Worm (Caenorhabditis elegans) whole organism, young adult: ENCODE measurements around the gene C50B8.5.

ENCODE experiments used
- C06A6.2 ChIP-seq: fragments of 200-800 bp; sonication (Bioruptor generic); conservative IDR thresholded peaks from 2 replicates; pipeline ENCODE4 v1.3.6; 2022; ENCODE audit warnings: missing genetic modification characterization, missing compliant biosample characterization
- C17E4.6 ChIP-seq: fragments of 200-800 bp; sonication (Bioruptor generic); IDR thresholded peaks from 2 replicates; pipeline ENCODE4 v1.3.6; 2022; ENCODE audit warnings: missing genetic modification reagents, missing genetic modification characterization, missing compliant biosample characterization
- D2030.7 ChIP-seq: fragments of 200-800 bp; sonication (Bioruptor generic); IDR thresholded peaks from 2 replicates; pipeline ENCODE4 v1.3.6; 2022; ENCODE audit warnings: missing genetic modification reagents, missing genetic modification characterization, missing compliant biosample characterization
- F23B12.7 ChIP-seq: sonication (generic microtip); optimal IDR thresholded peaks from 2 replicates; lab custom pipeline; 2017; ENCODE audit warnings: missing genetic modification characterization, mild to moderate bottlenecking, missing compliant biosample characterization, antibody characterized with exemption, moderate library complexity; ENCODE audit not compliant: insufficient read depth
- aptf-3 ChIP-seq: fragments of 200-800 bp; sonication (Bioruptor generic); IDR thresholded peaks from 2 replicates; pipeline ENCODE4 v1.3.6; 2022; ENCODE audit warnings: missing genetic modification characterization, missing compliant biosample characterization
- attf-5 ChIP-seq: fragments of 200-800 bp; sonication (Bioruptor generic); optimal IDR thresholded peaks from 2 replicates; lab custom pipeline; 2018; ENCODE audit warnings: mild to moderate bottlenecking, missing genetic modification characterization, missing compliant biosample characterization
- ceh-58 ChIP-seq: fragments of 200-800 bp; sonication (Bioruptor generic); IDR thresholded peaks from 2 replicates; pipeline ENCODE4 v1.3.6; 2022; ENCODE audit warnings: missing genetic modification characterization, missing compliant biosample characterization
- dox-1 ChIP-seq: fragments of 200-800 bp; sonication (Bioruptor generic); IDR thresholded peaks from 2 replicates; pipeline ENCODE4 v1.3.6; 2022; ENCODE audit warnings: missing genetic modification reagents, missing genetic modification characterization, missing compliant biosample characterization
- efl-1 ChIP-seq: fragments of 150-350 bp; optimal IDR thresholded peaks from 2 replicates; lab custom pipeline; 2014; ENCODE audit warnings: missing biosample characterization, missing genetic modification reagents, missing genetic modification characterization
- hmg-1.2 ChIP-seq: fragments of 200-800 bp; sonication (Bioruptor generic); IDR thresholded peaks from 2 replicates; pipeline ENCODE4 v1.3.6; 2022; ENCODE audit warnings: missing genetic modification reagents, missing genetic modification characterization, missing compliant biosample characterization
- hsf-1 ChIP-seq: fragments of 200-800 bp; sonication (Bioruptor generic); IDR thresholded peaks from 2 replicates; pipeline ENCODE4 v1.3.6; 2022; ENCODE audit warnings: missing genetic modification reagents, missing genetic modification characterization, missing compliant biosample characterization
- let-526 ChIP-seq: fragments of 200-800 bp; sonication (Bioruptor generic); IDR thresholded peaks from 2 replicates; pipeline ENCODE4 v1.3.6; 2022; ENCODE audit warnings: missing genetic modification reagents, missing genetic modification characterization, missing compliant biosample characterization
- lin-54 ChIP-seq: fragments of 200-800 bp; sonication (Bioruptor generic); optimal IDR thresholded peaks from 2 replicates; lab custom pipeline; 2018; ENCODE audit warnings: mild to moderate bottlenecking, missing genetic modification characterization, missing compliant biosample characterization
- lsl-1 ChIP-seq: fragments of 200-800 bp; sonication (Bioruptor generic); optimal IDR thresholded peaks from 2 replicates; lab custom pipeline; 2018; ENCODE audit warnings: mild to moderate bottlenecking, missing genetic modification characterization, moderate library complexity, missing compliant biosample characterization
- madf-10 ChIP-seq: sonication (generic microtip); optimal IDR thresholded peaks from 2 replicates; lab custom pipeline; 2016; ENCODE audit warnings: mild to moderate bottlenecking, missing genetic modification characterization, missing compliant biosample characterization
- madf-6 ChIP-seq: fragments of 200-800 bp; sonication (Bioruptor generic); IDR thresholded peaks from 2 replicates; pipeline ENCODE4 v1.3.6; 2022; ENCODE audit warnings: missing genetic modification reagents, missing genetic modification characterization, missing compliant biosample characterization
- mcd-1 ChIP-seq: fragments of 200-800 bp; sonication (Bioruptor generic); IDR thresholded peaks from 2 replicates; pipeline ENCODE4 v1.3.6; 2022; ENCODE audit warnings: missing genetic modification reagents, missing genetic modification characterization, missing compliant biosample characterization
- mes-4 ChIP-seq: sonication (generic microtip); optimal IDR thresholded peaks from 2 replicates; lab custom pipeline; 2016; ENCODE audit warnings: missing genotype, missing genetic modification characterization, missing compliant biosample characterization
- nhr-80 ChIP-seq: sonication (generic microtip); optimal IDR thresholded peaks from 2 replicates; lab custom pipeline; 2016; ENCODE audit warnings: missing genetic modification characterization, missing compliant biosample characterization
- pbrm-1 ChIP-seq: fragments of 200-800 bp; sonication (Bioruptor generic); IDR thresholded peaks from 2 replicates; pipeline ENCODE4 v1.3.6; 2022; ENCODE audit warnings: missing genetic modification reagents, missing genetic modification characterization, missing compliant biosample characterization
- rcor-1 ChIP-seq: fragments of 200-800 bp; sonication (Bioruptor generic); IDR thresholded peaks from 2 replicates; pipeline ENCODE4 v1.3.6; 2022; ENCODE audit warnings: missing genetic modification reagents, missing genetic modification characterization, missing compliant biosample characterization
- rec-8 ChIP-seq, 2 experiments: sonication (generic microtip); optimal IDR thresholded peaks; 2 replicates each; lab custom pipeline; 2016; ENCODE audit warnings: mild to moderate bottlenecking in 2 of 2, missing genetic modification characterization in 2 of 2, missing genetic modification reagents in 2 of 2, missing genotype in 2 of 2, missing biosample characterization in 1 of 2, missing compliant biosample characterization in 1 of 2, moderate library complexity in 1 of 2
- sea-2 ChIP-seq: fragments of 200-800 bp; sonication (Bioruptor generic); IDR thresholded peaks from 2 replicates; pipeline ENCODE4 v1.3.6; 2022; ENCODE audit warnings: missing genetic modification characterization, missing compliant biosample characterization
- snpc-1.1 ChIP-seq: sonication (generic microtip); optimal IDR thresholded peaks from 2 replicates; lab custom pipeline; 2017; ENCODE audit warnings: missing genetic modification characterization, mild to moderate bottlenecking, missing compliant biosample characterization, antibody characterized with exemption, moderate library complexity, missing genotype, missing genetic modification reagents; ENCODE audit not compliant: insufficient read depth
- snpc-1.3 ChIP-seq: sonication (generic microtip); optimal IDR thresholded peaks from 2 replicates; lab custom pipeline; 2017; ENCODE audit warnings: missing genetic modification characterization, mild to moderate bottlenecking, missing compliant biosample characterization, antibody characterized with exemption, moderate library complexity, missing genotype, missing genetic modification reagents; ENCODE audit not compliant: insufficient read depth
- snpc-3.4 ChIP-seq: sonication (generic microtip); optimal IDR thresholded peaks from 2 replicates; lab custom pipeline; 2017; ENCODE audit warnings: missing genetic modification characterization, mild to moderate bottlenecking, missing compliant biosample characterization, antibody characterized with exemption, moderate library complexity, missing genotype, missing genetic modification reagents
- snpc-4 ChIP-seq, 5 experiments: fragments of 150-350 bp in 1 of 5; sonication (generic microtip) in 4 of 5; optimal IDR thresholded peaks; 2 replicates each; lab custom pipeline; 2014 to 2018; ENCODE audit warnings: missing genetic modification characterization in 5 of 5, missing biosample characterization in 3 of 5, antibody characterized with exemption in 2 of 5, mild to moderate bottlenecking in 2 of 5, missing compliant biosample characterization in 2 of 5, missing genotype in 2 of 5, moderate library complexity in 2 of 5, missing genetic modification reagents in 1 of 5
- somi-1 ChIP-seq: fragments of 200-800 bp; sonication (Bioruptor generic); optimal IDR thresholded peaks from 2 replicates; lab custom pipeline; 2018; ENCODE audit warnings: mild to moderate bottlenecking, missing genetic modification characterization, missing compliant biosample characterization
- xnd-1 ChIP-seq: sonication (generic microtip); optimal IDR thresholded peaks from 2 replicates; lab custom pipeline; 2016; ENCODE audit warnings: missing genotype, missing genetic modification reagents, missing genetic modification characterization, missing compliant biosample characterization
- ztf-22 ChIP-seq: fragments of 200-800 bp; sonication (Bioruptor generic); optimal IDR thresholded peaks from 2 replicates; lab custom pipeline; 2018; ENCODE audit warnings: mild to moderate bottlenecking, missing genetic modification characterization, moderate library complexity, missing compliant biosample characterization
- ztf-6 ChIP-seq: fragments of 200-800 bp; sonication (Bioruptor generic); IDR thresholded peaks from 2 replicates; pipeline ENCODE4 v1.3.6; 2022; ENCODE audit warnings: missing genetic modification reagents, missing genetic modification characterization, missing compliant biosample characterization

C50B8.5 gene

DNA sequence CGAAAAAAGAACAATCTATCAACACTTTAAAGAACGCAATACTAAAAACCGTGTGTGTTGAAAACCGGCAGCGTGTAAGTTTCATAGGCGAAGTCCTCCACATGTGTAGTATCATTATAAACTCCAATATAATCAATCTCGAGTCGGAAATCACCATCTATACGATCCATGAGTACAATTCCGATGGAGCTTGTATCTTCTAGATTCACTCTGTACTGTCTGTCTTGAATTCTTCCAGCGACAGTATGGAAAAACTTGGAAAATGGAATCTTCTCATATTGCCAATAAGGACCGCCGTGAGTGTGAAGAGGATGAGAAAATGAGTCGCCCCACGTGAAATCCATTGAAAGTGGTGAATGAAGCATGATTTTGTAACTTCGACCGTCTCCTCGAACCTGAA is 13.8 kb upstream of the C50B8.5 start (continued):
- TF ChIP-seq somi-1 (GFP tag; lab: Kevin White, UChicago), result no peak
- no peak for TF ChIP-seq ztf-22 (GFP tag; lab: Kevin White, UChicago)
- TF ChIP-seq F23B12.7 (tag; lab: Kevin White, UChicago), result no peak
- TF ChIP-seq D2030.7, result no peak
- TF ChIP-seq madf-10 (tag; lab: Kevin White, UChicago), result peak; percentile 15
- no peak for TF ChIP-seq ztf-6 (GFP tag; lab: Robert Waterston, UW)
- TF ChIP-seq sea-2 (GFP tag; lab: Robert Waterston, UW), result no peak
- TF ChIP-seq C17E4.6, result no peak
- no peak for TF ChIP-seq ceh-58
- TF ChIP-seq C06A6.2 (GFP tag; lab: Robert Waterston, UW), result peak; percentile 53
- TF ChIP-seq mes-4, result no peak
- no peak for TF ChIP-seq dox-1 (GFP tag; lab: Robert Waterston, UW)
- 0 out of 2 replicates have a peak, but pooled peaks have one; percentile 11 for TF ChIP-seq let-526
- TF ChIP-seq lsl-1, result no peak
- TF ChIP-seq aptf-3 (GFP tag; lab: Robert Waterston, UW), result no peak
- TF ChIP-seq rec-8 (tag; optimal IDR thresholded peaks at IDR 0.05; lab: Kevin White, UChicago), result no peak

DNA sequence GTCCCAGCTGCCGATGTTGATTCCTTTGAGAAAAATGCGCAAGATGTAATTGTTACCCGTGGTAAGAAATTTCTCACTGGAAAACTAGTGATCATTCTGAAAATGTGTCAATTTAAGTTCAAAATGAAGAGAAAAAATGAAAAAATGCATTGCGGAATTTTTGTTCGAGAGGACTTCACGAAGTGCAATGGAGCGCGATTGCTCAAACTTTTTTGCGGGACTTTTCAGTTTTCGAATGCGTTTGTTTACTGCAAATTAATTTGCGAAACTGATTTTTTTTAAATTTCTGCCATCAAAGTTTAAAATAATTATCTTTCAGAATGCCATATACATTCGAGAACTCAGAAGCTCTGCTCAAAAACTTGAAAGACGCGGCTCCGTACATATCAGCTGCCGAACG is 12.2 kb upstream of the C50B8.5 start, which contains the start of the genes nuaf-1 and bir-2:
Gene nuaf-1, minus strand, starts transcription at position 98 of the 400 bp plus-strand sequence.
Gene bir-2, plus strand, starts transcription at position 318 of the 400 bp plus-strand sequence.
- TF ChIP-seq D2030.7 (peak; percentile 45), nhr-80 (tag; lab: Kevin White, UChicago) (peak; percentile 8), snpc-1.1 (tag; lab: Kevin White, UChicago) (no peak), attf-5 (GFP tag; lab: Kevin White, UChicago) (peak; percentile 9), sea-2 (GFP tag; lab: Robert Waterston, UW) (no peak), efl-1 (GFP tag; lab: Kevin White, UChicago) (peak; percentile 46), dox-1 (GFP tag; lab: Robert Waterston, UW) (0 out of 2 replicates have a peak, but pooled peaks have one; percentile 24), snpc-4 (GFP tag; optimal IDR thresholded peaks at IDR 0.05; lab: Kevin White, UChicago) (no peak), snpc-4 (tag; optimal IDR thresholded peaks at IDR 0.05; lab: Kevin White, UChicago) (peak in 2 of 4 experiments; percentile 17 to 40), hmg-1.2 (GFP tag; lab: Robert Waterston, UW) (0 out of 2 replicates have a peak, but pooled peaks have one; percentile 8), snpc-3.4 (tag; lab: Kevin White, UChicago) (peak; percentile 67), madf-6 (GFP tag; lab: Robert Waterston, UW) (peak; percentile 63), xnd-1 (no peak), F23B12.7 (tag; lab: Kevin White, UChicago) (peak; percentile 3), pbrm-1 (GFP tag; lab: Robert Waterston, UW) (no peak), rcor-1 (GFP tag; lab: Robert Waterston, UW) (peak; percentile 29; the same call in 1 of the 2 replicates), lsl-1 (peak; percentile 41), lin-54 (peak; percentile 65), mcd-1 (GFP tag; lab: Robert Waterston, UW) (peak; percentile 94)

DNA sequence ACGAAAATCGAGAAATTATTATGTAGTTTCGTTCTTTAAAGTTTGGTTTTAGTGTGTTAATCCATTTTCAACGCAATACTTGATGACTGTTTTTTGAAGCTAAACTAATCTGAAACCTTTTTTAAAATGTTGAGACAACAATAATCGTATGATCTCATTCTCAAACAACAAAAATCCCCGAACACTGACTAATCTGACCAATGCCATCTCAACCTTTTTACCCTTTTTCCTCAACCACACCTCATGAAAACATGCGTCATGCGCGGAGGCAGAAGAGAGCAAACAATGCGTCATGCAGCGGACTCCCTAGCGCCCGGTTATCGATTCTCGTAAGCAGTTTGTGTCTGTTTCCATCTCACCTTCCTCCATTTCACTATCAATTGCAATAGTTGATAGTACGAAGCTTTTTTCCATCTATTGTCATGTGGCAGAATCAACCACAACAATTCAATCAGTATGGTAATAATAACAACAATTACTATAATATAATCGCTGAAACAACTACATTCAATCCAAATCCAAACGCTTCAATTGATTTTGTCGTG is 9.0 kb upstream of the C50B8.5 start, which contains the start of gene C50B8.4:
Gene C50B8.4, plus strand, starts transcription at position 299 of the 545 bp plus-strand sequence.
- TF ChIP-seq snpc-1.3 (no peak), nhr-80 (tag; lab: Kevin White, UChicago) (peak; percentile 75), snpc-4 (GFP tag; optimal IDR thresholded peaks at IDR 0.05; lab: Kevin White, UChicago) (no peak), snpc-4 (tag; optimal IDR thresholded peaks at IDR 0.05; lab: Kevin White, UChicago) (peak in 1 of 4 experiments; percentile 8)

DNA sequence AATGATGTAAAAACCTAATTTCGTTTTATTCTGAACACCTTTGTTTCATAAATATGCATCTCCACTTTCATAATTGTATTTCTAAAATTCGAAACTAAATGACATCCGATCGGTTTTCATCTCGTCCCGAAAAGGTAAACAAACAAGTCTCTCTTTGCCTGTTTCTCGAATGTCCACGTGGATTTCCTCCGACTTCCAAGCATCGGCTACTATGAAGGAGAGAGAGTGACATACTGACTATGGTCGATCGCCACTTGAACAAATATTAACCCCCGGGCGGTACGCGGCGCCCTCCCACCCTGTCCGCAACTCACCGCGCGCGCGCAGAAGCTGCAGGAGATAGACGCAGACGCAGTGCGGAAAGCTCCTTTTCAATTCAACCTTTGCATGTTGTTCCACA is 4.9 kb upstream of the C50B8.5 start:
- TF ChIP-seq madf-10 (tag; lab: Kevin White, UChicago), result no peak
- 0 out of 2 replicates have a peak, but pooled peaks have one; percentile 9 for TF ChIP-seq hsf-1
